Worm (Caenorhabditis elegans): ENCODE results near the gene cbn-1.

- TF ChIP-seq unc-62 (GFP tag; optimal IDR thresholded peaks at IDR 0.05) (no peak), lin-13 (GFP tag; optimal IDR thresholded peaks at IDR 0.05) (no peak), nhr-11 (tag; optimal IDR thresholded peaks at IDR 0.05) (no peak), nhr-77 (tag; optimal IDR thresholded peaks at IDR 0.05) (no peak), snpc-4 (tag; optimal IDR thresholded peaks at IDR 0.05) (no peak), nhr-23 (tag; optimal IDR thresholded peaks at IDR 0.05) (no peak), lin-11 (tag; optimal IDR thresholded peaks at IDR 0.05) (no peak), peb-1 (tag; optimal IDR thresholded peaks at IDR 0.05) (no peak), mab-5 (tag; optimal IDR thresholded peaks at IDR 0.05) (no peak)
Measured at ce11 chrII:282483-282882, 49.8 kb downstream of the cbn-1 start, which contains the start of gene trul-1.

Data from whole organism, L2 larva.